Fruit fly (Drosophila melanogaster): Measurements from ENCODE around the gene CSN8.

CSN8 gene

dm6 chr2L:8350560-8351171 is 14.0 kb upstream of the CSN8 start (continued):
- TF ChIP-seq Mes4 (GFP tag; optimal IDR thresholded peaks at IDR 0.05) (no peak), dmrt99B (tag; optimal IDR thresholded peaks at IDR 0.05) (peak; percentile 25), pan (optimal IDR thresholded peaks at IDR 0.05) (no peak), pan (GFP tag; optimal IDR thresholded peaks at IDR 0.05 in 1 of 2, IDR thresholded peaks at IDR 0.05 in 1 of 2) (peak in 1 of 2 experiments; percentile 35), CG4404 (GFP tag; IDR thresholded peaks at IDR 0.05) (no peak), NfI (GFP tag; optimal IDR thresholded peaks at IDR 0.05) (peak; percentile 2), ems (GFP tag; optimal IDR thresholded peaks at IDR 0.05) (no peak)

DNA sequence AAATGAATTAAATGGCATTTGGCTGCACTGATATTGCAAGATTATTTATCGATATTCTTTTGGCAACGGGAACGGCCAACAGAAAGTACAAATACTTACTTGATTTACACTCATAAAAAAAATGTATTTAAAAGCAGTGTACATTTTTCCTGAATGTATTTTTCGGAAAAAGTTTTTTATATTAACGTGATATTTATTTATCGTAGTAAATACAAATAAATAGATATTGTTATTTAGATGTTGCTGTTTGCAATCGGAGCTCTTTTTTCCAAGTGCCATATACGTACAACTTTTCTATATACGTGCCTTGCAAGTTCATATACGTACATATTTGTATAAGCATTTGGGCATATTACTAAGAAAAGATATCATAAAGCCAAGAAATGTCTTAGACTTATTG is 13.3 kb upstream of the CSN8 start:
- TF ChIP-seq Hr51 (GFP tag; optimal IDR thresholded peaks at IDR 0.05) = peak in 1 of 2 experiments; percentile 8
- TF ChIP-seq CG32767 (GFP tag; IDR thresholded peaks at IDR 0.05) = no peak
- TF ChIP-seq danr (GFP tag; IDR thresholded peaks at IDR 0.05) = no peak
- TF ChIP-seq NfI (GFP tag; optimal IDR thresholded peaks at IDR 0.05) = no peak
- peak; percentile 14 for TF ChIP-seq gem (tag; optimal IDR thresholded peaks at IDR 0.05)
- no peak for TF ChIP-seq ftz-f1 (GFP tag; optimal IDR thresholded peaks at IDR 0.05)
- TF ChIP-seq psq (GFP tag; optimal IDR thresholded peaks at IDR 0.05) = no peak
- TF ChIP-seq Fer1 (GFP tag; optimal IDR thresholded peaks at IDR 0.05) = no peak
- no peak for TF ChIP-seq bcd (GFP tag; optimal IDR thresholded peaks at IDR 0.05)
- TF ChIP-seq MTF-1 (GFP tag; optimal IDR thresholded peaks at IDR 0.05; ENCODE audit: borderline replicate concordance) = no peak
- TF ChIP-seq CG3065 (GFP tag; optimal IDR thresholded peaks at IDR 0.05) = no peak
- TF ChIP-seq CG15011 (GFP tag; optimal IDR thresholded peaks at IDR 0.05) = no peak
- TF ChIP-seq lbe (GFP tag; optimal IDR thresholded peaks at IDR 0.05) = peak; percentile 5
- no peak for TF ChIP-seq Oaz (GFP tag; IDR thresholded peaks at IDR 0.05)
- no peak for TF ChIP-seq CG5245 (GFP tag; optimal IDR thresholded peaks at IDR 0.05)
- TF ChIP-seq CG17802 (tag; optimal IDR thresholded peaks at IDR 0.05) = no peak
- no peak for TF ChIP-seq pan (optimal IDR thresholded peaks at IDR 0.05)
- peak in 1 of 2 experiments; percentile 54 for TF ChIP-seq pan (GFP tag; optimal IDR thresholded peaks at IDR 0.05 in 1 of 2, IDR thresholded peaks at IDR 0.05 in 1 of 2)
- TF ChIP-seq CG15601 (tag; optimal IDR thresholded peaks at IDR 0.05) = no peak
- TF ChIP-seq Drgx (GFP tag; IDR thresholded peaks at IDR 0.05) = no peak
- no peak for TF ChIP-seq zen (tag; optimal IDR thresholded peaks at IDR 0.05)
- no peak for TF ChIP-seq ap (GFP tag; IDR thresholded peaks at IDR 0.05)
- TF ChIP-seq CG18619 (GFP tag; optimal IDR thresholded peaks at IDR 0.05) = no peak
- TF ChIP-seq stc (GFP tag; IDR thresholded peaks at IDR 0.05) = no peak
- TF ChIP-seq lab (GFP tag; optimal IDR thresholded peaks at IDR 0.05) = peak; percentile 4
- TF ChIP-seq CG17359 (tag; optimal IDR thresholded peaks at IDR 0.05) = peak; percentile 17
- no peak for TF ChIP-seq CG2116 (GFP tag; optimal IDR thresholded peaks at IDR 0.05)
- TF ChIP-seq CG4282 (GFP tag; optimal IDR thresholded peaks at IDR 0.05) = no peak
- no peak for TF ChIP-seq CG4360 (GFP tag; IDR thresholded peaks at IDR 0.05)
- no peak for TF ChIP-seq rib (GFP tag; IDR thresholded peaks at IDR 0.05)
- TF ChIP-seq CG6689 (GFP tag; IDR thresholded peaks at IDR 0.05) = no peak
- TF ChIP-seq zen2 (GFP tag; IDR thresholded peaks at IDR 0.05; ENCODE audit: partially characterized antibody) = no peak
- no peak for TF ChIP-seq Dref (GFP tag; IDR thresholded peaks at IDR 0.05)
- TF ChIP-seq CG1832 (GFP tag; optimal IDR thresholded peaks at IDR 0.05) = no peak
- TF ChIP-seq hb (GFP tag; IDR thresholded peaks at IDR 0.05; ENCODE audit: partially characterized antibody) = no peak
- no peak for TF ChIP-seq Usf (GFP tag; optimal IDR thresholded peaks at IDR 0.05)
- no peak for TF ChIP-seq Jarid2 (GFP tag; optimal IDR thresholded peaks at IDR 0.05)
- no peak for TF ChIP-seq Hmr (GFP tag; optimal IDR thresholded peaks at IDR 0.05)
- no peak for TF ChIP-seq dpn (GFP tag; optimal IDR thresholded peaks at IDR 0.05)

All from whole organism, embryonic.